Fruit fly (Drosophila melanogaster) whole organism, embryonic: ENCODE measurements around the gene elB.

ENCODE experiments used
- Abd-B ChIP-seq: fragments of 200-800 bp; sonication (Bioruptor generic); optimal IDR thresholded peaks from 2 replicates; lab custom pipeline; 2018; ENCODE audit warnings: missing biosample characterization, mild to moderate bottlenecking, missing genetic modification characterization, moderate library complexity
- Aef1 ChIP-seq: fragments of 200-800 bp; sonication (Bioruptor generic); IDR thresholded peaks from 3 replicates; pipeline ENCODE4 v1.3.6; 2022; ENCODE audit warnings: missing biosample characterization, missing genetic modification characterization
- B-H1 ChIP-seq: fragments of 200-800 bp; sonication (Bioruptor generic); IDR thresholded peaks from 3 replicates; pipeline ENCODE4 v1.3.6; 2022; ENCODE audit warnings: missing biosample characterization, missing genetic modification characterization
- CG10543 ChIP-seq: fragments of 200-800 bp; sonication (Bioruptor generic); optimal IDR thresholded peaks from 3 replicates; lab custom pipeline; 2017; ENCODE audit warnings: missing biosample characterization, mild to moderate bottlenecking, missing genetic modification characterization, moderate library complexity
- CG11247 ChIP-seq: fragments of 200-800 bp; sonication (Bioruptor generic); IDR thresholded peaks from 2 replicates; pipeline ENCODE4 v1.3.6; 2022; ENCODE audit warnings: missing biosample characterization, missing genetic modification characterization
- CG12236 ChIP-seq: fragments of 200-800 bp; sonication (Bioruptor generic); optimal IDR thresholded peaks from 2 replicates; lab custom pipeline; 2016; ENCODE audit warnings: missing biosample characterization, missing genetic modification characterization
- CG12769 ChIP-seq: fragments of 200-800 bp; sonication (Bioruptor generic); optimal IDR thresholded peaks from 2 replicates; lab custom pipeline; 2019; ENCODE audit warnings: missing biosample characterization, mild to moderate bottlenecking, missing genetic modification characterization, moderate library complexity
- CG18262 ChIP-seq: fragments of 200-800 bp; optimal IDR thresholded peaks from 3 replicates; lab custom pipeline; 2019; ENCODE audit warnings: missing biosample characterization, mild to moderate bottlenecking, missing genetic modification characterization, moderate library complexity
- CG2199 ChIP-seq: fragments of 200-800 bp; sonication (Bioruptor generic); IDR thresholded peaks from 3 replicates; pipeline ENCODE4 v1.3.6; 2022; ENCODE audit warnings: missing biosample characterization, missing genetic modification characterization
- CG42726 ChIP-seq: fragments of 200-800 bp; sonication (Bioruptor generic); IDR thresholded peaks from 2 replicates; pipeline ENCODE4 v1.3.6; 2022; ENCODE audit warnings: missing biosample characterization, missing genetic modification characterization; ENCODE audit not compliant: partially characterized antibody
- CG4328 ChIP-seq: fragments of 200-800 bp; sonication (Bioruptor generic); optimal IDR thresholded peaks from 3 replicates; lab custom pipeline; 2017; ENCODE audit warnings: missing biosample characterization, missing genetic modification reagents, missing genetic modification characterization
- CG4854 ChIP-seq: fragments of 200-800 bp; sonication (Bioruptor generic); optimal IDR thresholded peaks from 2 replicates; lab custom pipeline; 2016; ENCODE audit warnings: missing biosample characterization, missing genetic modification characterization, inconsistent platforms
- CG6791 ChIP-seq: fragments of 200-800 bp; sonication (Bioruptor generic); IDR thresholded peaks from 3 replicates; pipeline ENCODE4 v1.3.6; 2022; ENCODE audit warnings: missing biosample characterization, missing genetic modification characterization; ENCODE audit not compliant: partially characterized antibody
- CG7271 ChIP-seq: fragments of 200-800 bp; sonication (Bioruptor generic); optimal IDR thresholded peaks from 2 replicates; lab custom pipeline; 2018; ENCODE audit warnings: missing biosample characterization, mild to moderate bottlenecking, missing genetic modification characterization, moderate library complexity
- CG7372 ChIP-seq: fragments of 200-800 bp; sonication (Bioruptor generic); IDR thresholded peaks from 2 replicates; pipeline ENCODE4 v1.3.6; 2022; ENCODE audit warnings: missing biosample characterization, missing genetic modification characterization
- CG7745 ChIP-seq: fragments of 200-800 bp; sonication (Bioruptor generic); optimal IDR thresholded peaks from 2 replicates; lab custom pipeline; 2018; ENCODE audit warnings: missing biosample characterization, mild to moderate bottlenecking, missing genetic modification characterization, moderate library complexity
- CG8281 ChIP-seq: fragments of 200-800 bp; sonication (Bioruptor generic); optimal IDR thresholded peaks from 2 replicates; lab custom pipeline; 2018; ENCODE audit warnings: missing biosample characterization, mild to moderate bottlenecking, missing genetic modification characterization, moderate library complexity
- CG9876 ChIP-seq: fragments of 200-800 bp; sonication (Bioruptor generic); optimal IDR thresholded peaks from 2 replicates; lab custom pipeline; 2016; ENCODE audit warnings: missing biosample characterization, missing genetic modification characterization
- MESR4 ChIP-seq: fragments of 200-800 bp; sonication (Bioruptor generic); optimal IDR thresholded peaks from 2 replicates; lab custom pipeline; 2018; ENCODE audit warnings: missing biosample characterization, mild to moderate bottlenecking, missing genetic modification characterization, moderate library complexity
- Mad ChIP-seq: fragments of 200-800 bp; sonication (Bioruptor generic); optimal IDR thresholded peaks from 2 replicates; lab custom pipeline; 2016; ENCODE audit warnings: missing biosample characterization, missing genetic modification characterization
- Med ChIP-seq: fragments of 200-800 bp; sonication (Bioruptor generic); peaks from one replicate; lab custom pipeline; 2016; ENCODE audit warnings: missing biosample characterization, missing genetic modification characterization, mild to moderate bottlenecking, inconsistent platforms, moderate library complexity
- TFAM ChIP-seq: fragments of 200-800 bp; sonication (Bioruptor generic); optimal IDR thresholded peaks from 2 replicates; lab custom pipeline; 2017; ENCODE audit warnings: missing biosample characterization, missing genetic modification characterization, inconsistent platforms
- abd-A ChIP-seq: fragments of 200-800 bp; sonication (Bioruptor generic); optimal IDR thresholded peaks from 3 replicates; lab custom pipeline; 2019; ENCODE audit warnings: missing biosample characterization, mild to moderate bottlenecking, missing genetic modification characterization, moderate library complexity
- az2 ChIP-seq: fragments of 200-800 bp; sonication (Bioruptor generic); optimal IDR thresholded peaks from 3 replicates; lab custom pipeline; 2016; ENCODE audit warnings: missing biosample characterization, missing genetic modification characterization
- bigmax ChIP-seq: fragments of 200-800 bp; sonication (Bioruptor generic); optimal IDR thresholded peaks from 2 replicates; lab custom pipeline; 2018; ENCODE audit warnings: missing biosample characterization, mild to moderate bottlenecking, missing genetic modification characterization
- crol ChIP-seq: fragments of 200-800 bp; sonication (Bioruptor generic); IDR thresholded peaks from 2 replicates; pipeline ENCODE4 v1.3.6; 2022; ENCODE audit warnings: missing biosample characterization, missing genetic modification characterization
- dan ChIP-seq: fragments of 200-800 bp; sonication (Bioruptor generic); IDR thresholded peaks from 2 replicates; pipeline ENCODE4 v1.3.6; 2022; ENCODE audit warnings: missing biosample characterization, missing genetic modification characterization
- danr ChIP-seq: fragments of 200-800 bp; sonication (Bioruptor generic); IDR thresholded peaks from 2 replicates; pipeline ENCODE4 v1.3.6; 2022; ENCODE audit warnings: missing biosample characterization, missing genetic modification characterization
- grau ChIP-seq: fragments of 200-800 bp; optimal IDR thresholded peaks from 3 replicates; lab custom pipeline; 2019; ENCODE audit warnings: missing biosample characterization, mild to moderate bottlenecking, missing genetic modification characterization, moderate library complexity
- grn ChIP-seq: fragments of 200-800 bp; sonication (Bioruptor generic); optimal IDR thresholded peaks from 3 replicates; lab custom pipeline; 2017; ENCODE audit warnings: missing biosample characterization, missing genetic modification characterization
- gsb-n ChIP-seq: fragments of 200-800 bp; sonication (Bioruptor generic); optimal IDR thresholded peaks from 3 replicates; lab custom pipeline; 2018; ENCODE audit warnings: missing biosample characterization, mild to moderate bottlenecking, missing genetic modification characterization
- hb ChIP-seq: fragments of 200-800 bp; sonication (Bioruptor generic); IDR thresholded peaks from 3 replicates; pipeline ENCODE4 v1.3.6; 2022; ENCODE audit warnings: missing biosample characterization, missing genetic modification characterization; ENCODE audit not compliant: partially characterized antibody
- klu ChIP-seq: fragments of 200-800 bp; sonication (Bioruptor generic); IDR thresholded peaks from 2 replicates; pipeline ENCODE4 v1.3.6; 2022; ENCODE audit warnings: missing biosample characterization, missing genetic modification characterization
- lmd ChIP-seq: fragments of 200-800 bp; sonication (Bioruptor generic); IDR thresholded peaks from 2 replicates; pipeline ENCODE4 v1.3.6; 2022; ENCODE audit warnings: missing biosample characterization, missing genetic modification characterization
- lov ChIP-seq, 2 experiments: fragments of 200-800 bp in 1 of 2; fragments of >200 bp in 1 of 2; sonication (Bioruptor generic) in 1 of 2; IDR thresholded peaks in 1 of 2; optimal IDR thresholded peaks in 1 of 2; 2 replicates in 1 of 2; 3 replicates in 1 of 2; pipeline versions ENCODE4 v1.3.6 to Lab custom; 2017 to 2022; ENCODE audit warnings: missing biosample characterization in 1 of 2, missing genetic modification characterization in 1 of 2
- mld ChIP-seq: fragments of 200-800 bp; sonication (Bioruptor generic); IDR thresholded peaks from 3 replicates; pipeline ENCODE4 v1.3.6; 2022; ENCODE audit warnings: missing biosample characterization, missing genetic modification characterization; ENCODE audit not compliant: partially characterized antibody
- prd ChIP-seq, 3 experiments: fragments of >200 bp in 2 of 3; fragments of 200-800 bp in 1 of 3; sonication (Bioruptor generic) in 1 of 3; optimal IDR thresholded peaks in 2 of 3; IDR thresholded peaks in 1 of 3; 2 replicates in 2 of 3; 3 replicates in 1 of 3; pipeline versions ENCODE4 v1.3.6 to Lab custom; 2017 to 2022; ENCODE audit warnings: missing biosample characterization in 1 of 3, missing genetic modification characterization in 1 of 3
- pros ChIP-seq: fragments of 200-800 bp; sonication (Bioruptor generic); optimal IDR thresholded peaks from 3 replicates; lab custom pipeline; 2019; ENCODE audit warnings: missing biosample characterization, mild to moderate bottlenecking, missing genetic modification characterization, moderate library complexity
- sd ChIP-seq: fragments of 200-800 bp; sonication (Bioruptor generic); optimal IDR thresholded peaks from 3 replicates; lab custom pipeline; 2018; ENCODE audit warnings: missing biosample characterization, mild to moderate bottlenecking, missing genetic modification characterization, moderate library complexity
- seq ChIP-seq: fragments of 200-800 bp; sonication (Bioruptor generic); IDR thresholded peaks from 2 replicates; pipeline ENCODE4 v1.3.6; 2022; ENCODE audit warnings: missing biosample characterization, missing genetic modification characterization
- so ChIP-seq: fragments of 200-800 bp; sonication (Bioruptor generic); IDR thresholded peaks from 3 replicates; pipeline ENCODE4 v1.3.6; 2022; ENCODE audit warnings: missing biosample characterization, missing genetic modification characterization
- sr ChIP-seq: fragments of 200-800 bp; sonication (Bioruptor generic); IDR thresholded peaks from 3 replicates; pipeline ENCODE4 v1.3.6; 2022; ENCODE audit warnings: missing biosample characterization, missing genetic modification characterization
- tio ChIP-seq: fragments of 200-800 bp; sonication (Bioruptor generic); optimal IDR thresholded peaks from 2 replicates; lab custom pipeline; 2017; ENCODE audit warnings: missing biosample characterization, missing genetic modification characterization, inconsistent platforms
- tll ChIP-seq, 2 experiments: fragments of 200-800 bp in 1 of 2; fragments of >200 bp in 1 of 2; sonication (Bioruptor generic) in 1 of 2; optimal IDR thresholded peaks; 2 replicates each; lab custom pipeline; 2017 to 2019; ENCODE audit warnings: missing biosample characterization in 2 of 2, missing genetic modification characterization in 2 of 2, mild to moderate bottlenecking in 1 of 2, moderate library complexity in 1 of 2
- twi ChIP-seq: fragments of 200-800 bp; optimal IDR thresholded peaks from 2 replicates; lab custom pipeline; 2019; ENCODE audit warnings: missing biosample characterization, mild to moderate bottlenecking, missing genetic modification characterization, moderate library complexity
- z ChIP-seq: fragments of 200-800 bp; sonication (Bioruptor generic); IDR thresholded peaks from 3 replicates; pipeline ENCODE4 v1.3.6; 2022; ENCODE audit warnings: missing biosample characterization, missing genetic modification characterization
- zfh1 ChIP-seq: fragments of 200-800 bp; sonication (Bioruptor generic); IDR thresholded peaks from 3 replicates; pipeline ENCODE4 v1.3.6; 2022; ENCODE audit warnings: missing biosample characterization, missing genetic modification characterization

The elB gene

DNA sequence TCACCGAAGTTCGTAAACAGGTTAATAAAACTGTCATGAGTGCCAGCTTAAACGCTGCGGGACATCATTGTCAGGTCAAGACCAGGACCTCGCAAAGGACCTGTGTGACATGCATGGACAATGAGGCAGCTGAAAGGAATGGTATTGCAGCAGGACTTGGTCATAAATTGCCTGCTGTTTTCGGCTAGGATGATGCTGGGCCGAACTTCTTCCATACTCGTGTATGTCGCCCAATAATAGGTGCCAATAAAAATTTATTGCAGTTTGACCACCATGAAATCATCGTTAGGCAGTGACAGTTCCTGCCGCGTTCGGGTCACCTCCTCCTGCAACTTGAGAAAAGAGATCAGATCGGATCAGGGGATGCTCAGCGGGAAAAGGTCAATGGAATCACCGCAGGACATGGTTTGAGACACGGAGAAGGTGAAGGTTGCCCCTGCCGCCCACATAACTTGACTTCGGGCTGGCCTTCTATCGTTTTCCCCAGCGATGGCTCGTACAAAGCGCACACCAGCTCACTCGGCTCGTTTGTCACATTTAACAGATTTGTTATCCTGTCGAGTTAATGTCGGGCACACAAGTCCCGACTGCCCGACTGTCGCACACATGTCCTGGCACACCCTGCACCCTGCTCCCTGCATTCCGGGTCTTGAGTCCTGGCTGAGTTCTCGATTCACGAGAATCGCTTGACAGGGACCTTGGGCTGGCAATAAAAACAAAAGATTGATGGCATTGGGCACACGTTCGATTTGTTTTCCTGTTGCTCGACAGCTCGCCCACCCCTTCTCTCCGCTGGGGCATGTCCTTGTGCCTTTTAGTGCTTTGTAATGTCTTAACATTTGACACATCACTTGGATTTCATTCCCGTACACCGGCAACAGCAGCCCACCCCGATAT lies 36.5 kb upstream of the elB start (continued):
- TF ChIP-seq TFAM (no peak), Mad (no peak), grau (tag; lab: Kevin White, UChicago) (no peak), MESR4 (GFP tag; lab: Kevin White, UChicago) (no peak), danr (no peak), zfh1 (GFP tag; lab: Robert Waterston, UW) (no peak), CG8281 (tag; lab: Kevin White, UChicago) (no peak), grn (peak; percentile 4), bigmax (GFP tag; lab: Kevin White, UChicago) (no peak), az2 (no peak), CG7372 (no peak), prd (optimal IDR thresholded peaks at IDR 0.05; lab: Kevin White, UChicago) (no peak), prd (GFP tag; IDR thresholded peaks at IDR 0.05; lab: Robert Waterston, UW) (peak; percentile 60; the same call in 1 of the 3 replicates), dan (no peak), Med (GFP tag; lab: Kevin White, UChicago) (peak; percentile 45), mld (no peak), CG11247 (GFP tag; lab: Robert Waterston, UW) (no peak), pros (peak; percentile 58), CG12236 (GFP tag; lab: Kevin White, UChicago) (no peak), CG9876 (no peak), Aef1 (GFP tag; lab: Robert Waterston, UW) (no peak), lmd (no peak), tll (GFP tag; optimal IDR thresholded peaks at IDR 0.05; lab: Kevin White, UChicago) (peak in 1 of 2 experiments; percentile 95), tio (GFP tag; lab: Kevin White, UChicago) (no peak), CG42726 (no peak), CG4854 (GFP tag; lab: Kevin White, UChicago) (no peak), hb (GFP tag; lab: Robert Waterston, UW) (no peak), CG18262 (tag; lab: Kevin White, UChicago) (no peak), lov (optimal IDR thresholded peaks at IDR 0.05; lab: Kevin White, UChicago) (no peak), lov (GFP tag; IDR thresholded peaks at IDR 0.05; lab: Robert Waterston, UW) (no peak)
- TF ChIP-seq, all 482 proteins: peak for 21

DNA sequence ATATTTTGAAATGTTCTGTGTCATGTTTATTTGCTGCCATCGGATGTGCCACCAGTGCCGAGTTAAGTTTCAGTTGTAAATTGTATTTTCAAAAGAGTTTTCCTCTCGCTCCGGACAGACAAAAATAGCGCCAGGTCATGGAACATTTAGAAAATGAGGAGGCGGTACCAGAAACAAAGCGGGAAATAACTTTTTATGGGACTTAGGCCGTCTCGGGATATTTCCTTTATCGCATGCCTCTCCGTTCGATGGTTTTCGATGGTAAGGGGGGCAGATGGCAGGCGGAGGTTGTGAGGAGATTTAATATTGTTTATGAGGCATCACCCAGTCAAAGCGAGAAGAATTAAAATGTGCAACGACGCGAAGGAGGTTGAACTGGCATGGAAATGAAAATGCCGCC lies 35.5 kb upstream of the elB start:
- TF ChIP-seq B-H1 (GFP tag; lab: Robert Waterston, UW): no peak
- TF ChIP-seq gsb-n (tag; lab: Kevin White, UChicago): peak; percentile 2
- TF ChIP-seq CG7271: no peak
- TF ChIP-seq crol (GFP tag; lab: Robert Waterston, UW): peak; percentile 70
- TF ChIP-seq abd-A: peak; percentile 71
- TF ChIP-seq sd (tag; lab: Kevin White, UChicago): peak; percentile 70
- 0 out of 3 replicates have a peak, but pooled peaks have one; percentile 9 for TF ChIP-seq z (GFP tag; lab: Robert Waterston, UW)
- TF ChIP-seq CG7745 (tag; lab: Kevin White, UChicago): peak; percentile 54
- TF ChIP-seq CG10543 (GFP tag; lab: Kevin White, UChicago): peak; percentile 25
- TF ChIP-seq Med (GFP tag; lab: Kevin White, UChicago): peak; percentile 45
- TF ChIP-seq CG12769: peak; percentile 75
- TF ChIP-seq CG6791 (GFP tag; lab: Robert Waterston, UW): no peak
- TF ChIP-seq twi (tag; lab: Kevin White, UChicago): peak; percentile 43
- TF ChIP-seq CG12236 (GFP tag; lab: Kevin White, UChicago): no peak
- TF ChIP-seq klu: no peak
- TF ChIP-seq seq (GFP tag; lab: Robert Waterston, UW): 0 out of 2 replicates have a peak, but pooled peaks have one; percentile 14
- TF ChIP-seq sr: peak; percentile 77
- TF ChIP-seq Abd-B (GFP tag; lab: Kevin White, UChicago): peak; percentile 22
- TF ChIP-seq CG2199: peak; percentile 54; the same call in 2 of the 3 replicates
- peak; percentile 66 for TF ChIP-seq CG4328
- TF ChIP-seq so (GFP tag; lab: Robert Waterston, UW): peak; percentile 53; the same call in 1 of the 3 replicates
- TF ChIP-seq, all 482 proteins: peak for 16
